Fruit fly (Drosophila melanogaster) whole organism, pupa: ENCODE data around the gene CG7139.

Source experiments
- CG10348 ChIP-seq: fragments of 200-800 bp; sonication (Bioruptor generic); IDR thresholded peaks from 2 replicates; pipeline ENCODE4 v1.3.6; 2022; ENCODE audit warnings: missing biosample characterization, missing genetic modification characterization
- CG12605 ChIP-seq: fragments of 200-800 bp; sonication (Bioruptor generic); IDR thresholded peaks from 2 replicates; pipeline ENCODE4 v1.3.6; 2022; ENCODE audit warnings: missing biosample characterization, missing genetic modification characterization
- CG13204 ChIP-seq: fragments of 200-800 bp; sonication (Bioruptor generic); optimal IDR thresholded peaks from 2 replicates; lab custom pipeline; 2018; ENCODE audit warnings: missing biosample characterization, mild to moderate bottlenecking, missing genetic modification characterization, moderate library complexity
- CG14655 ChIP-seq: fragments of 200-800 bp; sonication (Bioruptor generic); optimal IDR thresholded peaks from 3 replicates; lab custom pipeline; 2017; ENCODE audit warnings: mild to moderate bottlenecking, missing biosample characterization, missing genetic modification reagents, missing genetic modification characterization
- CG32121 ChIP-seq: fragments of 200-800 bp; sonication (Bioruptor generic); IDR thresholded peaks from 2 replicates; pipeline ENCODE4 v1.3.6; 2022; ENCODE audit warnings: missing biosample characterization, missing genetic modification characterization
- CG34367 ChIP-seq: fragments of 200-800 bp; sonication (Bioruptor generic); optimal IDR thresholded peaks from 2 replicates; lab custom pipeline; 2018; ENCODE audit warnings: missing biosample characterization, mild to moderate bottlenecking, missing genetic modification characterization
- CG4496 ChIP-seq: fragments of 200-800 bp; sonication (Bioruptor generic); IDR thresholded peaks from 3 replicates; pipeline ENCODE4 v1.3.6; 2022; ENCODE audit warnings: missing biosample characterization, missing genetic modification characterization
- CG8159 ChIP-seq: fragments of 200-800 bp; sonication (Bioruptor generic); optimal IDR thresholded peaks from 3 replicates; lab custom pipeline; 2018; ENCODE audit warnings: missing biosample characterization, mild to moderate bottlenecking, missing genetic modification characterization, moderate library complexity
- CG9948 ChIP-seq: fragments of 200-800 bp; sonication (Bioruptor generic); optimal IDR thresholded peaks from 2 replicates; lab custom pipeline; 2018; ENCODE audit warnings: missing biosample characterization, mild to moderate bottlenecking, missing genetic modification characterization, moderate library complexity
- EcR ChIP-seq: fragments of 200-800 bp; sonication (Bioruptor generic); optimal IDR thresholded peaks from 3 replicates; lab custom pipeline; 2019; ENCODE audit warnings: missing biosample characterization, missing genetic modification characterization, mild to moderate bottlenecking, moderate library complexity, missing genetic modification reagents
- Ets98B ChIP-seq: fragments of 200-800 bp; sonication (Bioruptor generic); IDR thresholded peaks from 2 replicates; pipeline ENCODE4 v1.3.6; 2022; ENCODE audit warnings: missing biosample characterization, missing genetic modification characterization
- Pif1A ChIP-seq: fragments of 200-800 bp; sonication (Bioruptor generic); optimal IDR thresholded peaks from 3 replicates; lab custom pipeline; 2016; ENCODE audit warnings: missing biosample characterization, missing genetic modification characterization
- Snoo ChIP-seq: fragments of 200-800 bp; sonication (Bioruptor generic); optimal IDR thresholded peaks from 3 replicates; lab custom pipeline; 2017; ENCODE audit warnings: missing biosample characterization, mild to moderate bottlenecking, missing genetic modification characterization, inconsistent platforms
- rn ChIP-seq: fragments of 200-800 bp; sonication (Bioruptor generic); IDR thresholded peaks from 2 replicates; pipeline ENCODE4 v1.3.6; 2022; ENCODE audit warnings: missing biosample characterization, missing genetic modification characterization

The CG7139 gene

dm6 chr3L:22028225-22028624, 43.4 kb downstream of the CG7139 start, which contains the start of gene CG7140:
Gene CG7140 (minus strand): TSS chr3L:22028325.
- no peak for TF ChIP-seq CG34367 (tag; lab: Kevin White, UChicago)
- no peak for TF ChIP-seq EcR (GFP tag; lab: Kevin White, UChicago)
- no peak for TF ChIP-seq CG14655 (GFP tag; lab: Kevin White, UChicago)
- no peak for TF ChIP-seq Ets98B (GFP tag; lab: Robert Waterston, UW)
- TF ChIP-seq CG10348 (GFP tag; lab: Robert Waterston, UW) = no peak
- no peak for TF ChIP-seq CG9948 (tag; lab: Kevin White, UChicago)
- no peak for TF ChIP-seq CG8159 (tag; lab: Kevin White, UChicago)
- TF ChIP-seq CG13204 (GFP tag; lab: Kevin White, UChicago) = no peak
- no peak for TF ChIP-seq CG12605
- no peak for TF ChIP-seq CG32121 (GFP tag; lab: Robert Waterston, UW)
- TF ChIP-seq Snoo = no peak
- TF ChIP-seq Pif1A = no peak
- no peak for TF ChIP-seq CG4496 (GFP tag; lab: Robert Waterston, UW)
- no peak for TF ChIP-seq rn (GFP tag; lab: Robert Waterston, UW)
